Fruit fly (Drosophila melanogaster) whole organism, pupa: Measurements from ENCODE around the gene Argk2.
A peak's percentile ranks its signal among the peaks of the same experiment; 100 is the strongest.

Source experiments
- CG10348 ChIP-seq: fragments of 200-800 bp; sonication (Bioruptor generic); IDR thresholded peaks from 2 replicates; pipeline ENCODE4 v1.3.6; 2022; ENCODE audit warnings: missing biosample characterization, missing genetic modification characterization
- CG13204 ChIP-seq: fragments of 200-800 bp; sonication (Bioruptor generic); optimal IDR thresholded peaks from 2 replicates; lab custom pipeline; 2018; ENCODE audit warnings: missing biosample characterization, mild to moderate bottlenecking, missing genetic modification characterization, moderate library complexity
- CG14655 ChIP-seq: fragments of 200-800 bp; sonication (Bioruptor generic); optimal IDR thresholded peaks from 3 replicates; lab custom pipeline; 2017; ENCODE audit warnings: mild to moderate bottlenecking, missing biosample characterization, missing genetic modification reagents, missing genetic modification characterization
- CG34367 ChIP-seq: fragments of 200-800 bp; sonication (Bioruptor generic); optimal IDR thresholded peaks from 2 replicates; lab custom pipeline; 2018; ENCODE audit warnings: missing biosample characterization, mild to moderate bottlenecking, missing genetic modification characterization
- CG4496 ChIP-seq: fragments of 200-800 bp; sonication (Bioruptor generic); IDR thresholded peaks from 3 replicates; pipeline ENCODE4 v1.3.6; 2022; ENCODE audit warnings: missing biosample characterization, missing genetic modification characterization
- CG9948 ChIP-seq: fragments of 200-800 bp; sonication (Bioruptor generic); optimal IDR thresholded peaks from 2 replicates; lab custom pipeline; 2018; ENCODE audit warnings: missing biosample characterization, mild to moderate bottlenecking, missing genetic modification characterization, moderate library complexity
- D1 ChIP-seq: fragments of 200-800 bp; sonication (Bioruptor generic); optimal IDR thresholded peaks from 2 replicates; lab custom pipeline; 2018; ENCODE audit warnings: missing biosample characterization, mild to moderate bottlenecking, missing genetic modification characterization, moderate library complexity
- EcR ChIP-seq: fragments of 200-800 bp; sonication (Bioruptor generic); optimal IDR thresholded peaks from 3 replicates; lab custom pipeline; 2019; ENCODE audit warnings: missing biosample characterization, missing genetic modification characterization, mild to moderate bottlenecking, moderate library complexity, missing genetic modification reagents
- Pif1A ChIP-seq: fragments of 200-800 bp; sonication (Bioruptor generic); optimal IDR thresholded peaks from 3 replicates; lab custom pipeline; 2016; ENCODE audit warnings: missing biosample characterization, missing genetic modification characterization
- Pif1B ChIP-seq: fragments of 200-800 bp; sonication (Bioruptor generic); optimal IDR thresholded peaks from 3 replicates; lab custom pipeline; 2016; ENCODE audit warnings: missing biosample characterization, missing genetic modification characterization
- gl ChIP-seq: fragments of 200-800 bp; sonication (Bioruptor generic); optimal IDR thresholded peaks from 2 replicates; lab custom pipeline; 2018; ENCODE audit warnings: missing biosample characterization, mild to moderate bottlenecking, missing genetic modification characterization

DNA sequence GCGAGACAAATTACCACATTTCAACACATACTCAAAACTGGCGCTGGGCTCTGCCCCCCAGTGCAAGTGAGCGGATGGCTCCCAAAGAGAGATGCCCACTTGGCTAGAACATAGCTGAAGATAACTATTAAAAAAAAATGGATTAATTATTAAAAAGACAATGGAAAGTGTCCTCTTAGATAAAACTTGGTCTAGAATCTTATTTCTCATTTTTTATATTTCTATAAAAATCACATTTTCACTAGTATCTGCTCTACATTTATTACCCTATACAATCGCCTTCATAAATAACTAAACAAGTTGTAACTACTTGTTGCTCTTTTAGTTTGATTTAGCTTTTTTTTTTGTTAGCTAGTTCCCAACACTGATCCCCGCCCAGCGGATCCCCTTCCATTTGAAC, 14.4 kb upstream of the Argk2 start:
- TF ChIP-seq CG14655 (peak; percentile 0), CG13204 (GFP tag; lab: Kevin White, UChicago) (no peak), D1 (tag; lab: Kevin White, UChicago) (no peak), Pif1A (GFP tag; lab: Kevin White, UChicago) (no peak), CG34367 (tag; lab: Kevin White, UChicago) (no peak), CG4496 (no peak), Pif1B (GFP tag; lab: Kevin White, UChicago) (no peak), EcR (GFP tag; lab: Kevin White, UChicago) (no peak), CG9948 (peak; percentile 22), CG10348 (GFP tag; lab: Robert Waterston, UW) (no peak), gl (tag; lab: Kevin White, UChicago) (no peak)
